Worm (Caenorhabditis elegans) whole organism, L1 larva: Measurements from ENCODE around the gene prp-9.

ENCODE experiments used
- F16B12.6 ChIP-seq: fragments of 150-350 bp; optimal IDR thresholded peaks from 2 replicates; lab custom pipeline; 2014; ENCODE audit warnings: missing biosample characterization, missing genetic modification characterization
- ama-1 ChIP-seq: fragments of 150-350 bp; optimal IDR thresholded peaks from 2 replicates; lab custom pipeline; 2014
- fkh-10 ChIP-seq: sonication (generic microtip); optimal IDR thresholded peaks from 2 replicates; lab custom pipeline; 2017; ENCODE audit warnings: missing biosample characterization, missing genetic modification reagents, missing genetic modification characterization
- nhr-84 ChIP-seq: sonication (generic microtip); optimal IDR thresholded peaks from 2 replicates; lab custom pipeline; 2017; ENCODE audit warnings: missing biosample characterization, missing genetic modification characterization
- pag-3 ChIP-seq: sonication (generic microtip); optimal IDR thresholded peaks from 2 replicates; lab custom pipeline; 2017; ENCODE audit warnings: missing genetic modification characterization, mild to moderate bottlenecking, missing compliant biosample characterization, antibody characterized with exemption, borderline replicate concordance; ENCODE audit not compliant: insufficient read depth
- rnt-1 ChIP-seq: sonication (generic microtip); optimal IDR thresholded peaks from 2 replicates; lab custom pipeline; 2016; ENCODE audit warnings: mild to moderate bottlenecking, missing genetic modification characterization, moderate library complexity, missing compliant biosample characterization
- tbx-2 ChIP-seq: sonication (generic microtip); optimal IDR thresholded peaks from 2 replicates; lab custom pipeline; 2016; ENCODE audit warnings: missing genetic modification characterization, missing compliant biosample characterization
- zag-1 ChIP-seq: fragments of 150-350 bp; optimal IDR thresholded peaks from 2 replicates; lab custom pipeline; 2014; ENCODE audit warnings: missing biosample characterization, missing genetic modification characterization
- ztf-4 ChIP-seq: fragments of 150-350 bp; optimal IDR thresholded peaks from 2 replicates; lab custom pipeline; 2014; ENCODE audit warnings: missing biosample characterization, missing genetic modification characterization

DNA sequence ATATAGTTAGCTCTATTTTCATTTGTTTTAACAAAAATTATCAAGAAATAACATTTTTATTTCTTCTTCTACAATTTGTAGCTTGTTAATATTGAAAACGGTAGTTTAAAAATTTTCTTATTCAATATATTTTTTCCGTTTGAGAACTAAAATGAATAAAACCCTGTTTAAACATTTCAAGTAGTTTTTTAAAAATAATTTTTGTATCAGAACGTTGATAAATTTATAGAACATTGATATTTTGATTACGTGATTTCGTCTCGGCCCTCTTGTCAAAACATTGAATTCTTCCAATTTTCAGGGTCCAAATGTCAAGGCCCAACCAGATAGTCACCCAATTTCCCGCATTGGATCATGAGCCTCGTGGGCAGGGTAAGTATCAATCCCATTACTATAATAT, 15.2 kb upstream of the prp-9 start, which contains the start of gene pqn-73:
- TF ChIP-seq ama-1 (lab: Kevin White, UChicago) (no peak), F16B12.6 (no peak), fkh-10 (GFP tag; lab: Kevin White, UChicago) (no peak), zag-1 (tag; lab: Kevin White, UChicago) (no peak), nhr-84 (tag; lab: Kevin White, UChicago) (no peak), rnt-1 (tag; lab: Kevin White, UChicago) (no peak), tbx-2 (no peak), ztf-4 (no peak), pag-3 (tag; lab: Kevin White, UChicago) (no peak)
